Worm (Caenorhabditis elegans) whole organism, L4 larva: Measurements from ENCODE around the gene gtl-1.
A peak's percentile ranks its signal among the peaks of the same experiment; 100 is the strongest.

Experiments used
- ama-1 ChIP-seq: fragments of 150-350 bp; optimal IDR thresholded peaks from 2 replicates; lab custom pipeline; 2014; ENCODE audit warnings: inconsistent platforms, mixed read lengths
- ceh-32 ChIP-seq: sonication (generic microtip); optimal IDR thresholded peaks from 2 replicates; lab custom pipeline; 2016; ENCODE audit warnings: mild to moderate bottlenecking, missing genetic modification characterization, missing compliant biosample characterization; ENCODE audit not compliant: poor library complexity
- lin-13 ChIP-seq: fragments of 150-350 bp; optimal IDR thresholded peaks from 2 replicates; lab custom pipeline; 2014; ENCODE audit warnings: missing biosample characterization, missing genetic modification reagents, missing genetic modification characterization
- lin-39 ChIP-seq: fragments of 150-350 bp; optimal IDR thresholded peaks from 2 replicates; lab custom pipeline; 2014; ENCODE audit warnings: missing biosample characterization, missing genetic modification reagents, missing genetic modification characterization
- lsy-2 ChIP-seq, 2 experiments: fragments of 150-350 bp in 1 of 2; sonication (generic microtip) in 1 of 2; optimal IDR thresholded peaks; 2 replicates each; lab custom pipeline; 2014 to 2017; ENCODE audit warnings: missing biosample characterization in 2 of 2, missing genetic modification characterization in 2 of 2

ce11 chrIV:11284102-11284531 lies 24.8 kb upstream of the gtl-1 start:
- TF ChIP-seq ceh-32 (no peak), lin-13 (GFP tag; lab: Kevin White, UChicago) (peak; percentile 14), lsy-2 (tag; optimal IDR thresholded peaks at IDR 0.05; lab: Kevin White, UChicago) (no peak), ama-1 (lab: Kevin White, UChicago) (no peak), lin-39 (tag; lab: Kevin White, UChicago) (no peak)
